Worm (Caenorhabditis elegans): ENCODE measurements around the gene sma-9.

- TF ChIP-seq R02D3.7 (tag; optimal IDR thresholded peaks at IDR 0.05) (no peak), nhr-67 (tag; optimal IDR thresholded peaks at IDR 0.05) (no peak)
Measured at ce11 chrX:10780542-10781266, 11.6 kb downstream of the sma-9 start.
